Fruit fly (Drosophila melanogaster): ENCODE measurements around the gene CG5897.

The CG5897 gene

dm6 chr3L:11896756-11897155 lies 7.9 kb upstream of the CG5897 start:
- TF ChIP-seq Pif1A (GFP tag; optimal IDR thresholded peaks at IDR 0.05) (no peak), fd96Ca (GFP tag; IDR thresholded peaks at IDR 0.05) (no peak), CG13204 (GFP tag; optimal IDR thresholded peaks at IDR 0.05) (no peak), CG32121 (GFP tag; IDR thresholded peaks at IDR 0.05) (no peak), D1 (tag; optimal IDR thresholded peaks at IDR 0.05) (no peak), rn (GFP tag; IDR thresholded peaks at IDR 0.05) (no peak), Ets98B (GFP tag; IDR thresholded peaks at IDR 0.05) (no peak), EcR (GFP tag; optimal IDR thresholded peaks at IDR 0.05) (no peak), CG8159 (tag; optimal IDR thresholded peaks at IDR 0.05) (peak; percentile 56), CG8301 (tag; optimal IDR thresholded peaks at IDR 0.05) (no peak), Pif1B (GFP tag; optimal IDR thresholded peaks at IDR 0.05) (no peak), CG14655 (GFP tag; optimal IDR thresholded peaks at IDR 0.05) (peak; percentile 12), CG12605 (GFP tag; IDR thresholded peaks at IDR 0.05) (no peak), CG10348 (GFP tag; IDR thresholded peaks at IDR 0.05) (no peak), CG4496 (GFP tag; IDR thresholded peaks at IDR 0.05) (0 out of 3 replicates have a peak, but pooled peaks have one; percentile 29), CG17806 (tag; optimal IDR thresholded peaks at IDR 0.05) (peak; percentile 30), CG9948 (tag; optimal IDR thresholded peaks at IDR 0.05) (no peak), CG34367 (tag; optimal IDR thresholded peaks at IDR 0.05) (no peak), gl (tag; optimal IDR thresholded peaks at IDR 0.05) (no peak), Snoo (tag; optimal IDR thresholded peaks at IDR 0.05) (no peak), CG15710 (tag; optimal IDR thresholded peaks at IDR 0.05) (peak; percentile 42)

- TF ChIP-seq CG13204 (GFP tag; optimal IDR thresholded peaks at IDR 0.05) (no peak), CG14655 (GFP tag; optimal IDR thresholded peaks at IDR 0.05) (no peak), CG15710 (tag; optimal IDR thresholded peaks at IDR 0.05) (no peak), CG10348 (GFP tag; IDR thresholded peaks at IDR 0.05) (no peak), CG8301 (tag; optimal IDR thresholded peaks at IDR 0.05) (no peak), gl (tag; optimal IDR thresholded peaks at IDR 0.05) (no peak), Pif1A (GFP tag; optimal IDR thresholded peaks at IDR 0.05) (no peak), CG8159 (tag; optimal IDR thresholded peaks at IDR 0.05) (no peak), Ets98B (GFP tag; IDR thresholded peaks at IDR 0.05) (no peak)
Observed at dm6 chr3L:11892766-11893165, 4.0 kb upstream of the CG5897 start.

- no peak for TF ChIP-seq Pif1A (GFP tag; optimal IDR thresholded peaks at IDR 0.05)
Observed at dm6 chr3L:11881084-11881483, 7.7 kb downstream of the CG5897 start, which contains the start of gene CCDC151. TSS of gene CCDC151 (plus strand) at chr3L:11881384.

dm6 chr3L:11878815-11879214 lies 10.0 kb downstream of the CG5897 start, which contains the start of gene Sprn:
TSS of gene Sprn (plus strand) at chr3L:11879115.
- no peak for TF ChIP-seq CG9948 (tag; optimal IDR thresholded peaks at IDR 0.05)
- no peak for TF ChIP-seq Pif1B (GFP tag; optimal IDR thresholded peaks at IDR 0.05)
- no peak for TF ChIP-seq Pif1A (GFP tag; optimal IDR thresholded peaks at IDR 0.05)
- TF ChIP-seq CG10348 (GFP tag; IDR thresholded peaks at IDR 0.05), result no peak
- no peak for TF ChIP-seq CG15710 (tag; optimal IDR thresholded peaks at IDR 0.05)
- TF ChIP-seq CG8301 (tag; optimal IDR thresholded peaks at IDR 0.05), result no peak
- TF ChIP-seq fd96Ca (GFP tag; IDR thresholded peaks at IDR 0.05), result no peak
- no peak for TF ChIP-seq CG32121 (GFP tag; IDR thresholded peaks at IDR 0.05)
- no peak for TF ChIP-seq CG13204 (GFP tag; optimal IDR thresholded peaks at IDR 0.05)
- TF ChIP-seq Snoo (tag; optimal IDR thresholded peaks at IDR 0.05), result no peak
- no peak for TF ChIP-seq CG4496 (GFP tag; IDR thresholded peaks at IDR 0.05)
- no peak for TF ChIP-seq CG17806 (tag; optimal IDR thresholded peaks at IDR 0.05)
- no peak for TF ChIP-seq CG8159 (tag; optimal IDR thresholded peaks at IDR 0.05)
- no peak for TF ChIP-seq Ets98B (GFP tag; IDR thresholded peaks at IDR 0.05)
- no peak for TF ChIP-seq CG14655 (GFP tag; optimal IDR thresholded peaks at IDR 0.05)
- no peak for TF ChIP-seq CG12605 (GFP tag; IDR thresholded peaks at IDR 0.05)
- TF ChIP-seq D1 (tag; optimal IDR thresholded peaks at IDR 0.05), result no peak
- no peak for TF ChIP-seq EcR (GFP tag; optimal IDR thresholded peaks at IDR 0.05)
- no peak for TF ChIP-seq rn (GFP tag; IDR thresholded peaks at IDR 0.05)

- TF ChIP-seq gl (tag; optimal IDR thresholded peaks at IDR 0.05) (no peak), CG32121 (GFP tag; IDR thresholded peaks at IDR 0.05) (no peak), CG15710 (tag; optimal IDR thresholded peaks at IDR 0.05) (no peak), CG9948 (tag; optimal IDR thresholded peaks at IDR 0.05) (no peak), CG17806 (tag; optimal IDR thresholded peaks at IDR 0.05) (no peak)
Observed at dm6 chr3L:11876036-11876435, 12.8 kb downstream of the CG5897 start.

dm6 chr3L:11874758-11875157 lies 14.1 kb downstream of the CG5897 start:
- TF ChIP-seq CG12605 (GFP tag; IDR thresholded peaks at IDR 0.05) (no peak), Pif1B (GFP tag; optimal IDR thresholded peaks at IDR 0.05) (no peak), gl (tag; optimal IDR thresholded peaks at IDR 0.05) (no peak), Pif1A (GFP tag; optimal IDR thresholded peaks at IDR 0.05) (peak; percentile 16), Snoo (tag; optimal IDR thresholded peaks at IDR 0.05) (no peak), CG34367 (tag; optimal IDR thresholded peaks at IDR 0.05) (no peak), rn (GFP tag; IDR thresholded peaks at IDR 0.05) (no peak), fd96Ca (GFP tag; IDR thresholded peaks at IDR 0.05) (no peak), CG15710 (tag; optimal IDR thresholded peaks at IDR 0.05) (peak; percentile 42), CG8159 (tag; optimal IDR thresholded peaks at IDR 0.05) (peak; percentile 49), CG14655 (GFP tag; optimal IDR thresholded peaks at IDR 0.05) (peak; percentile 27), CG9948 (tag; optimal IDR thresholded peaks at IDR 0.05) (peak; percentile 15), CG4496 (GFP tag; IDR thresholded peaks at IDR 0.05) (0 out of 3 replicates have a peak, but pooled peaks have one; percentile 20)

dm6 chr3L:11871205-11871604 lies 17.6 kb downstream of the CG5897 start, which contains the start of gene CG5906:
TSS of gene CG5906 (minus strand) at chr3L:11871305.
- TF ChIP-seq Pif1A (GFP tag; optimal IDR thresholded peaks at IDR 0.05) (no peak), CG34367 (tag; optimal IDR thresholded peaks at IDR 0.05) (no peak), Pif1B (GFP tag; optimal IDR thresholded peaks at IDR 0.05) (no peak), CG4496 (GFP tag; IDR thresholded peaks at IDR 0.05) (no peak), fd96Ca (GFP tag; IDR thresholded peaks at IDR 0.05) (no peak), EcR (GFP tag; optimal IDR thresholded peaks at IDR 0.05) (no peak), rn (GFP tag; IDR thresholded peaks at IDR 0.05) (no peak), CG8301 (tag; optimal IDR thresholded peaks at IDR 0.05) (no peak), Ets98B (GFP tag; IDR thresholded peaks at IDR 0.05) (no peak)

All from whole organism, pupa.